Worm (Caenorhabditis elegans) whole organism, mixed stage, embryonic: Measurements from ENCODE around the gene gsto-1.
"Not testable (repeated sequence)": the region's sequence is repeated elsewhere in the genome, so short reads cannot be mapped to it uniquely, and the experiment has no call there.

Experiments used
- M03D4.4 ChIP-seq: sonication (generic microtip); optimal IDR thresholded peaks from 2 replicates; lab custom pipeline; 2017; ENCODE audit warnings: mild to moderate bottlenecking, missing genetic modification characterization, missing compliant biosample characterization
- bed-3 ChIP-seq: fragments of 200-800 bp; sonication (Bioruptor generic); optimal IDR thresholded peaks from 3 replicates; lab custom pipeline; 2018; ENCODE audit warnings: mild to moderate bottlenecking, missing genetic modification characterization, moderate library complexity, missing compliant biosample characterization
- blmp-1 ChIP-seq: fragments of 150-350 bp; optimal IDR thresholded peaks from 2 replicates; lab custom pipeline; 2014; ENCODE audit warnings: missing biosample characterization, missing genetic modification characterization
- ceh-39 ChIP-seq: fragments of 150-350 bp; optimal IDR thresholded peaks from 2 replicates; lab custom pipeline; 2014; ENCODE audit warnings: missing biosample characterization, missing genetic modification characterization
- ceh-43 ChIP-seq: fragments of 200-800 bp; sonication (Bioruptor generic); optimal IDR thresholded peaks from 2 replicates; lab custom pipeline; 2018; ENCODE audit warnings: mild to moderate bottlenecking, missing genetic modification characterization, moderate library complexity, missing compliant biosample characterization
- ceh-83 ChIP-seq: fragments of 200-800 bp; sonication (Bioruptor generic); optimal IDR thresholded peaks from 2 replicates; lab custom pipeline; 2018; ENCODE audit warnings: mild to moderate bottlenecking, missing genetic modification characterization, missing compliant biosample characterization
- ces-1 ChIP-seq: fragments of 150-350 bp; optimal IDR thresholded peaks from 2 replicates; lab custom pipeline; 2014; ENCODE audit warnings: missing biosample characterization, missing genetic modification reagents, missing genetic modification characterization
- cnd-1 ChIP-seq: fragments of 200-800 bp; sonication (Bioruptor generic); optimal IDR thresholded peaks from 2 replicates; lab custom pipeline; 2018; ENCODE audit warnings: mild to moderate bottlenecking, missing genetic modification characterization, missing compliant biosample characterization
- drap-1 ChIP-seq: fragments of 200-800 bp; sonication (Bioruptor generic); optimal IDR thresholded peaks from 3 replicates; lab custom pipeline; 2018; ENCODE audit warnings: mild to moderate bottlenecking, missing genetic modification characterization, missing compliant biosample characterization
- elt-1 ChIP-seq: sonication (generic microtip); optimal IDR thresholded peaks from 2 replicates; lab custom pipeline; 2017; ENCODE audit warnings: missing genetic modification characterization, mild to moderate bottlenecking, missing compliant biosample characterization, antibody characterized with exemption, moderate library complexity, borderline replicate concordance; ENCODE audit not compliant: insufficient read depth
- elt-3 ChIP-seq: fragments of 150-350 bp; optimal IDR thresholded peaks from 2 replicates; lab custom pipeline; 2014; ENCODE audit warnings: missing biosample characterization, missing genetic modification characterization
- ham-2 ChIP-seq: fragments of 200-800 bp; sonication (Bioruptor generic); optimal IDR thresholded peaks from 2 replicates; lab custom pipeline; 2018; ENCODE audit warnings: mild to moderate bottlenecking, missing genetic modification characterization, missing compliant biosample characterization
- hlh-1 ChIP-seq: fragments of 150-350 bp; optimal IDR thresholded peaks from 2 replicates; lab custom pipeline; 2014; ENCODE audit warnings: missing biosample characterization, missing genetic modification reagents, missing genetic modification characterization
- lin-13 ChIP-seq: fragments of 150-350 bp; optimal IDR thresholded peaks from 2 replicates; lab custom pipeline; 2014; ENCODE audit warnings: missing biosample characterization, missing genetic modification characterization
- lsy-2 ChIP-seq: fragments of 150-350 bp; optimal IDR thresholded peaks from 2 replicates; lab custom pipeline; 2014; ENCODE audit warnings: missing biosample characterization, missing genetic modification characterization
- mab-5 ChIP-seq: fragments of 150-350 bp; optimal IDR thresholded peaks from 2 replicates; lab custom pipeline; 2014; ENCODE audit warnings: missing biosample characterization, missing genetic modification characterization
- mep-1 ChIP-seq: fragments of 150-350 bp; optimal IDR thresholded peaks from 2 replicates; lab custom pipeline; 2017; ENCODE audit warnings: missing biosample characterization, missing genetic modification reagents, missing genetic modification characterization, inconsistent platforms
- mls-2 ChIP-seq: sonication (generic microtip); optimal IDR thresholded peaks from 2 replicates; lab custom pipeline; 2016; ENCODE audit warnings: mild to moderate bottlenecking, missing genetic modification characterization, moderate library complexity, missing compliant biosample characterization
- nhr-28 ChIP-seq: fragments of 150-350 bp; optimal IDR thresholded peaks from 2 replicates; lab custom pipeline; 2014; ENCODE audit warnings: missing biosample characterization, missing genetic modification characterization
- nhr-76 ChIP-seq: sonication (generic microtip); optimal IDR thresholded peaks from 2 replicates; lab custom pipeline; 2017; ENCODE audit warnings: missing biosample characterization, missing genetic modification characterization
- pha-4 ChIP-seq: fragments of 150-350 bp; optimal IDR thresholded peaks from 2 replicates; lab custom pipeline; 2018; ENCODE audit warnings: missing biosample characterization, missing genetic modification reagents, missing genetic modification characterization
- sptf-1 ChIP-seq: sonication (generic microtip); optimal IDR thresholded peaks from 2 replicates; lab custom pipeline; 2017; ENCODE audit warnings: mild to moderate bottlenecking, missing genetic modification characterization, moderate library complexity, missing compliant biosample characterization
- tbx-8 ChIP-seq: fragments of 200-800 bp; sonication (Bioruptor generic); optimal IDR thresholded peaks from 2 replicates; lab custom pipeline; 2018; ENCODE audit warnings: mild to moderate bottlenecking, missing genetic modification characterization, moderate library complexity, missing compliant biosample characterization
- unc-120 ChIP-seq: sonication (generic microtip); optimal IDR thresholded peaks from 2 replicates; lab custom pipeline; 2017; ENCODE audit warnings: missing genetic modification characterization, missing compliant biosample characterization; ENCODE audit not compliant: poor library complexity, severe bottlenecking
- unc-39 ChIP-seq: fragments of 150-350 bp; optimal IDR thresholded peaks from 2 replicates; lab custom pipeline; 2014; ENCODE audit warnings: missing biosample characterization, missing genetic modification characterization
- unc-62 ChIP-seq: fragments of 150-350 bp; optimal IDR thresholded peaks from 2 replicates; lab custom pipeline; 2014; ENCODE audit warnings: missing biosample characterization, missing genetic modification reagents, missing genetic modification characterization
- zip-8 ChIP-seq: fragments of 150-350 bp; optimal IDR thresholded peaks from 2 replicates; lab custom pipeline; 2014; ENCODE audit warnings: missing biosample characterization, missing genetic modification characterization
- ztf-11 ChIP-seq: fragments of 150-350 bp; optimal IDR thresholded peaks from 2 replicates; lab custom pipeline; 2014; ENCODE audit warnings: missing biosample characterization, missing genetic modification characterization

Gene gsto-1

ce11 chrIII:7962641-7963040 is 15.8 kb upstream of the gsto-1 start, which contains the start of gene F54H12.4:
TSS of gene F54H12.4 (minus strand) at chrIII:7962741.
- not testable (repeated sequence) for TF ChIP-seq nhr-76 (tag; lab: Kevin White, UChicago); mls-2; drap-1 (GFP tag; lab: Kevin White, UChicago)

- TF ChIP-seq tbx-8 (GFP tag; lab: Kevin White, UChicago); nhr-28; ceh-39 (tag; lab: Kevin White, UChicago): not testable (repeated sequence)
Measured at ce11 chrIII:7958922-7959609, 12.2 kb upstream of the gsto-1 start, which contains the start of gene F54H12.10. TSS of gene F54H12.10 (minus strand) at chrIII:7958972.

- TF ChIP-seq blmp-1 (tag; lab: Kevin White, UChicago) (no peak), pha-4 (tag; lab: Kevin White, UChicago) (peak; percentile 33), ces-1 (peak; percentile 42)
Measured at ce11 chrIII:7958085-7958484, 11.3 kb upstream of the gsto-1 start, which contains the start of gene C29E4.11. TSS of gene C29E4.11 (minus strand) at chrIII:7958114.

- TF ChIP-seq hlh-1 (tag; lab: Kevin White, UChicago) (no peak), lsy-2 (tag; lab: Kevin White, UChicago) (no peak), M03D4.4 (tag; lab: Kevin White, UChicago) (no peak), drap-1 (GFP tag; lab: Kevin White, UChicago) (no peak), mep-1 (tag; lab: Kevin White, UChicago) (no peak), nhr-28 (no peak), bed-3 (GFP tag; lab: Kevin White, UChicago) (no peak), blmp-1 (tag; lab: Kevin White, UChicago) (no peak), sptf-1 (no peak), unc-120 (tag; lab: Kevin White, UChicago) (no peak), elt-3 (tag; lab: Kevin White, UChicago) (no peak), ham-2 (no peak), nhr-76 (tag; lab: Kevin White, UChicago) (no peak), zip-8 (tag; lab: Kevin White, UChicago) (no peak), tbx-8 (GFP tag; lab: Kevin White, UChicago) (no peak), ces-1 (no peak), mab-5 (tag; lab: Kevin White, UChicago) (no peak), cnd-1 (tag; lab: Kevin White, UChicago) (no peak)
Measured at ce11 chrIII:7956965-7957364, 10.1 kb upstream of the gsto-1 start, which contains the start of gene C29E4.9. TSS of gene C29E4.9 (minus strand) at chrIII:7957065.

- TF ChIP-seq drap-1 (GFP tag; lab: Kevin White, UChicago) (no peak), zip-8 (tag; lab: Kevin White, UChicago) (no peak), elt-1 (no peak), pha-4 (tag; lab: Kevin White, UChicago) (no peak), mep-1 (tag; lab: Kevin White, UChicago) (no peak), ceh-83 (no peak), lin-13 (tag; lab: Kevin White, UChicago) (no peak), unc-39 (tag; lab: Kevin White, UChicago) (no peak), elt-3 (tag; lab: Kevin White, UChicago) (no peak), lsy-2 (tag; lab: Kevin White, UChicago) (no peak), nhr-76 (tag; lab: Kevin White, UChicago) (no peak), unc-62 (GFP tag; lab: Kevin White, UChicago) (no peak), nhr-28 (no peak), ztf-11 (tag; lab: Kevin White, UChicago) (no peak), ham-2 (no peak), hlh-1 (tag; lab: Kevin White, UChicago) (no peak), blmp-1 (tag; lab: Kevin White, UChicago) (no peak), ceh-43 (GFP tag; lab: Kevin White, UChicago) (no peak), M03D4.4 (tag; lab: Kevin White, UChicago) (no peak), cnd-1 (tag; lab: Kevin White, UChicago) (no peak)
Measured at ce11 chrIII:7953208-7953607, 6.4 kb upstream of the gsto-1 start, which contains the start of gene let-754. TSS of gene let-754 (minus strand) at chrIII:7953308.
